Fruit fly (Drosophila melanogaster) whole organism, embryonic: ENCODE results near the gene Ret.

Experiments
- Aef1 ChIP-seq: fragments of 200-800 bp; sonication (Bioruptor generic); IDR thresholded peaks from 3 replicates; pipeline ENCODE4 v1.3.6; 2022; ENCODE audit warnings: missing biosample characterization, missing genetic modification characterization
- Atf3 ChIP-seq: fragments of 200-800 bp; sonication (Bioruptor generic); optimal IDR thresholded peaks from 3 replicates; lab custom pipeline; 2016; ENCODE audit warnings: missing biosample characterization, missing genetic modification characterization
- B-H2 ChIP-seq: fragments of 200-800 bp; sonication (Bioruptor generic); optimal IDR thresholded peaks from 2 replicates; lab custom pipeline; 2018; ENCODE audit warnings: missing biosample characterization, mild to moderate bottlenecking, missing genetic modification characterization
- Bgb ChIP-seq: fragments of 200-800 bp; sonication (Bioruptor generic); IDR thresholded peaks from 2 replicates; pipeline ENCODE4 v1.3.6; 2022; ENCODE audit warnings: missing biosample characterization, missing genetic modification characterization; ENCODE audit not compliant: partially characterized antibody
- CG11696 ChIP-seq: fragments of 200-800 bp; sonication (Bioruptor generic); IDR thresholded peaks from 2 replicates; pipeline ENCODE4 v1.3.6; 2022; ENCODE audit warnings: missing biosample characterization, missing genetic modification characterization
- CG12071 ChIP-seq: fragments of 200-800 bp; sonication (Bioruptor generic); optimal IDR thresholded peaks from 3 replicates; lab custom pipeline; 2018; ENCODE audit warnings: missing biosample characterization, mild to moderate bottlenecking, missing genetic modification characterization
- CG13296 ChIP-seq: fragments of 200-800 bp; sonication (Bioruptor generic); optimal IDR thresholded peaks from 3 replicates; lab custom pipeline; 2018; ENCODE audit warnings: missing biosample characterization, mild to moderate bottlenecking, missing genetic modification characterization
- CG14014 ChIP-seq: fragments of 200-800 bp; sonication (Bioruptor generic); IDR thresholded peaks from 2 replicates; pipeline ENCODE4 v1.3.6; 2022; ENCODE audit warnings: missing biosample characterization, missing genetic modification characterization
- CG14667 ChIP-seq: fragments of 200-800 bp; sonication (Bioruptor generic); IDR thresholded peaks from 2 replicates; pipeline ENCODE4 v1.3.6; 2022; ENCODE audit warnings: missing biosample characterization, missing genetic modification characterization
- CG1602 ChIP-seq: fragments of 200-800 bp; sonication (Bioruptor generic); optimal IDR thresholded peaks from 3 replicates; lab custom pipeline; 2016; ENCODE audit warnings: missing biosample characterization, missing genetic modification characterization
- CG16815 ChIP-seq: fragments of 200-800 bp; sonication (Bioruptor generic); optimal IDR thresholded peaks from 3 replicates; lab custom pipeline; 2017; ENCODE audit warnings: missing biosample characterization, mild to moderate bottlenecking, missing genetic modification characterization
- CG17359 ChIP-seq: fragments of 200-800 bp; sonication (Bioruptor generic); optimal IDR thresholded peaks from 3 replicates; lab custom pipeline; 2018; ENCODE audit warnings: missing biosample characterization, mild to moderate bottlenecking, missing genetic modification characterization, moderate library complexity
- CG18476 ChIP-seq: fragments of 200-800 bp; sonication (Bioruptor generic); optimal IDR thresholded peaks from 2 replicates; lab custom pipeline; 2016; ENCODE audit warnings: missing biosample characterization, mild to moderate bottlenecking, missing genetic modification characterization
- CG18764 ChIP-seq: fragments of 200-800 bp; sonication (Bioruptor generic); optimal IDR thresholded peaks from 3 replicates; lab custom pipeline; 2016; ENCODE audit warnings: missing biosample characterization, missing genetic modification characterization
- CG2129 ChIP-seq: fragments of 200-800 bp; sonication (Bioruptor generic); IDR thresholded peaks from 2 replicates; pipeline ENCODE4 v1.3.6; 2022; ENCODE audit warnings: missing biosample characterization, missing genetic modification characterization; ENCODE audit not compliant: partially characterized antibody
- CG2712 ChIP-seq: fragments of 200-800 bp; optimal IDR thresholded peaks from 3 replicates; lab custom pipeline; 2019; ENCODE audit warnings: missing biosample characterization, mild to moderate bottlenecking, missing genetic modification characterization, moderate library complexity
- CG30020 ChIP-seq: fragments of 200-800 bp; optimal IDR thresholded peaks from 2 replicates; lab custom pipeline; 2019; ENCODE audit warnings: missing biosample characterization, mild to moderate bottlenecking, missing genetic modification characterization, moderate library complexity
- CG4820 ChIP-seq: fragments of 200-800 bp; sonication (Bioruptor generic); optimal IDR thresholded peaks from 3 replicates; lab custom pipeline; 2016; ENCODE audit warnings: missing biosample characterization, missing genetic modification characterization
- CG7556 ChIP-seq: fragments of 200-800 bp; sonication (Bioruptor generic); optimal IDR thresholded peaks from 2 replicates; lab custom pipeline; 2017; ENCODE audit warnings: missing biosample characterization, mild to moderate bottlenecking, missing genetic modification characterization
- CG7963 ChIP-seq: fragments of 200-800 bp; sonication (Bioruptor generic); IDR thresholded peaks from 3 replicates; pipeline ENCODE4 v1.3.6; 2022; ENCODE audit warnings: missing biosample characterization, missing genetic modification characterization; ENCODE audit not compliant: partially characterized antibody
- CG8478 ChIP-seq: fragments of >200 bp; optimal IDR thresholded peaks from 2 replicates; lab custom pipeline; 2018
- E2f2 ChIP-seq: fragments of 200-800 bp; sonication (Bioruptor generic); IDR thresholded peaks from 2 replicates; pipeline ENCODE4 v1.3.6; 2022; ENCODE audit warnings: missing biosample characterization, missing genetic modification characterization
- Ets97D ChIP-seq: fragments of 200-800 bp; sonication (Bioruptor generic); optimal IDR thresholded peaks from 3 replicates; lab custom pipeline; 2016; ENCODE audit warnings: missing biosample characterization, missing genetic modification characterization
- Fer1 ChIP-seq: fragments of 200-800 bp; sonication (Bioruptor generic); optimal IDR thresholded peaks from 2 replicates; lab custom pipeline; 2017; ENCODE audit warnings: missing biosample characterization, mild to moderate bottlenecking, missing genetic modification characterization
- Hr3 ChIP-seq: fragments of 200-800 bp; sonication (Bioruptor generic); optimal IDR thresholded peaks from 3 replicates; lab custom pipeline; 2016; ENCODE audit warnings: missing biosample characterization, missing genetic modification characterization
- Max ChIP-seq: fragments of 200-800 bp; sonication (Bioruptor generic); optimal IDR thresholded peaks from 2 replicates; lab custom pipeline; 2016; ENCODE audit warnings: missing biosample characterization, mild to moderate bottlenecking, missing genetic modification characterization
- Meics ChIP-seq: fragments of 200-800 bp; sonication (Bioruptor generic); optimal IDR thresholded peaks from 2 replicates; lab custom pipeline; 2017; ENCODE audit warnings: missing biosample characterization, mild to moderate bottlenecking, missing genetic modification characterization
- Mrtf ChIP-seq: fragments of 200-800 bp; sonication (Bioruptor generic); IDR thresholded peaks from 3 replicates; pipeline ENCODE4 v1.3.6; 2022; ENCODE audit warnings: missing biosample characterization, missing genetic modification characterization
- Nf-YC ChIP-seq: fragments of 200-800 bp; optimal IDR thresholded peaks from 3 replicates; lab custom pipeline; 2019; ENCODE audit warnings: missing biosample characterization, mild to moderate bottlenecking, missing genetic modification characterization, moderate library complexity
- ap ChIP-seq: fragments of 200-800 bp; sonication (Bioruptor generic); IDR thresholded peaks from 2 replicates; pipeline ENCODE4 v1.3.6; 2022; ENCODE audit warnings: missing biosample characterization, missing genetic modification characterization
- bigmax ChIP-seq: fragments of 200-800 bp; sonication (Bioruptor generic); optimal IDR thresholded peaks from 2 replicates; lab custom pipeline; 2018; ENCODE audit warnings: missing biosample characterization, mild to moderate bottlenecking, missing genetic modification characterization
- cato ChIP-seq: fragments of 200-800 bp; sonication (Bioruptor generic); optimal IDR thresholded peaks from 2 replicates; lab custom pipeline; 2016; ENCODE audit warnings: missing biosample characterization, missing genetic modification characterization, borderline replicate concordance
- chif ChIP-seq, 2 experiments: fragments of 200-800 bp; sonication (Bioruptor generic); optimal IDR thresholded peaks; 3 replicates each; lab custom pipeline; 2016; ENCODE audit warnings: missing biosample characterization in 2 of 2, missing genetic modification characterization in 2 of 2
- chn ChIP-seq: fragments of 200-800 bp; sonication (Bioruptor generic); optimal IDR thresholded peaks from 2 replicates; lab custom pipeline; 2016; ENCODE audit warnings: missing biosample characterization, missing genetic modification characterization
- crp ChIP-seq, 2 experiments: fragments of 200-800 bp; sonication (Bioruptor generic); optimal IDR thresholded peaks; 2 replicates in 1 of 2; 3 replicates in 1 of 2; lab custom pipeline; 2017; ENCODE audit warnings: missing biosample characterization in 2 of 2, missing genetic modification characterization in 2 of 2, mild to moderate bottlenecking in 1 of 2, moderate library complexity in 1 of 2
- esg ChIP-seq: fragments of 200-800 bp; sonication (Bioruptor generic); conservative IDR thresholded peaks from 2 replicates; pipeline ENCODE4 v1.3.6; 2022; ENCODE audit warnings: missing biosample characterization, missing genetic modification characterization
- eve ChIP-seq, 2 experiments: fragments of >200 bp; optimal IDR thresholded peaks; 2 replicates each; lab custom pipeline; 2017; ENCODE audit warnings: missing biosample characterization in 2 of 2, missing genetic modification characterization in 2 of 2
- fd102C ChIP-seq: fragments of 200-800 bp; sonication (Bioruptor generic); optimal IDR thresholded peaks from 2 replicates; lab custom pipeline; 2018; ENCODE audit warnings: missing biosample characterization, mild to moderate bottlenecking, missing genetic modification characterization, moderate library complexity
- gsb ChIP-seq: fragments of 200-800 bp; sonication (Bioruptor generic); IDR thresholded peaks from 2 replicates; pipeline ENCODE4 v1.3.6; 2022; ENCODE audit warnings: missing biosample characterization, missing genetic modification characterization
- jing ChIP-seq: fragments of 200-800 bp; sonication (Bioruptor generic); optimal IDR thresholded peaks from 2 replicates; lab custom pipeline; 2018; ENCODE audit warnings: missing biosample characterization, mild to moderate bottlenecking, missing genetic modification characterization
- nerfin-2 ChIP-seq: fragments of 200-800 bp; sonication (Bioruptor generic); IDR thresholded peaks from 2 replicates; pipeline ENCODE4 v1.3.6; 2022; ENCODE audit warnings: missing biosample characterization, missing genetic modification characterization; ENCODE audit not compliant: partially characterized antibody
- otp ChIP-seq: fragments of 200-800 bp; sonication (Bioruptor generic); IDR thresholded peaks from 3 replicates; pipeline ENCODE4, ENCODE4 v1.3.6; 2022; ENCODE audit warnings: missing biosample characterization, missing genetic modification characterization
- pb ChIP-seq: fragments of 200-800 bp; sonication (Bioruptor generic); optimal IDR thresholded peaks from 3 replicates; lab custom pipeline; 2016; ENCODE audit warnings: missing biosample characterization, missing genetic modification characterization
- peb ChIP-seq: fragments of 200-800 bp; sonication (Bioruptor generic); IDR thresholded peaks from 2 replicates; pipeline ENCODE4 v1.3.6; 2022; ENCODE audit warnings: missing biosample characterization, missing genetic modification characterization
- pho ChIP-seq: fragments of 200-800 bp; sonication (Bioruptor generic); optimal IDR thresholded peaks from 2 replicates; lab custom pipeline; 2016; ENCODE audit warnings: missing biosample characterization, missing genetic modification characterization
- ro ChIP-seq: fragments of 200-800 bp; sonication (Bioruptor generic); IDR thresholded peaks from 2 replicates; pipeline ENCODE4 v1.3.6; 2022; ENCODE audit warnings: missing biosample characterization, missing genetic modification characterization
- slp2 ChIP-seq: fragments of 200-800 bp; sonication (Bioruptor generic); optimal IDR thresholded peaks from 2 replicates; lab custom pipeline; 2016; ENCODE audit warnings: missing biosample characterization, missing genetic modification characterization
- tap ChIP-seq: fragments of 200-800 bp; optimal IDR thresholded peaks from 3 replicates; lab custom pipeline; 2019; ENCODE audit warnings: missing biosample characterization, mild to moderate bottlenecking, missing genetic modification characterization, moderate library complexity
- vfl ChIP-seq: fragments of 200-800 bp; sonication (Bioruptor generic); optimal IDR thresholded peaks from 2 replicates; lab custom pipeline; 2016; ENCODE audit warnings: missing biosample characterization, missing genetic modification characterization

Ret gene

dm6 chr2L:21156156-21157040, 42.2 kb downstream of the Ret start, which contains the start of the genes Mpp6 and E2f2 (continued):
- TF ChIP-seq CG17359 (peak; percentile 4), chn (GFP tag; lab: Kevin White, UChicago) (no peak), CG2129 (GFP tag; lab: Robert Waterston, UW) (peak; percentile 65), Hr3 (GFP tag; lab: Kevin White, UChicago) (peak; percentile 20), bigmax (GFP tag; lab: Kevin White, UChicago) (no peak), CG13296 (GFP tag; lab: Kevin White, UChicago) (peak; percentile 4), ap (no peak), Meics (GFP tag; lab: Kevin White, UChicago) (peak; percentile 11), CG16815 (no peak), slp2 (peak; percentile 0), CG12071 (GFP tag; lab: Kevin White, UChicago) (no peak), Mrtf (GFP tag; lab: Robert Waterston, UW) (no peak), CG14014 (0 out of 2 replicates have a peak, but pooled peaks have one; percentile 9), gsb (no peak), fd102C (GFP tag; lab: Kevin White, UChicago) (no peak), jing (no peak), CG18476 (GFP tag; lab: Kevin White, UChicago) (no peak), CG7556 (GFP tag; lab: Kevin White, UChicago) (peak; percentile 33), CG14667 (no peak), vfl (GFP tag; lab: Kevin White, UChicago) (peak; percentile 4), CG18764 (GFP tag; lab: Kevin White, UChicago) (no peak), CG7963 (GFP tag; lab: Robert Waterston, UW) (peak; percentile 88), crp (GFP tag; optimal IDR thresholded peaks at IDR 0.05; lab: Kevin White, UChicago) (peak in 1 of 2 experiments; percentile 24), Ets97D (peak; percentile 58), E2f2 (GFP tag; lab: Robert Waterston, UW) (peak; percentile 93), Nf-YC (no peak), nerfin-2 (GFP tag; lab: Robert Waterston, UW) (peak; percentile 71), Fer1 (peak; percentile 21), peb (no peak), CG4820 (GFP tag; lab: Kevin White, UChicago) (no peak), cato (GFP tag; lab: Kevin White, UChicago) (no peak), Bgb (GFP tag; lab: Robert Waterston, UW) (peak; percentile 89), Max (GFP tag; lab: Kevin White, UChicago) (peak; percentile 32), tap (tag; lab: Kevin White, UChicago) (no peak), pb (GFP tag; lab: Kevin White, UChicago) (no peak), B-H2 (GFP tag; lab: Kevin White, UChicago) (peak; percentile 61), CG2712 (tag; lab: Kevin White, UChicago) (peak; percentile 13), CG8478 (lab: Kevin White, UChicago) (no peak), otp (GFP tag; lab: Robert Waterston, UW) (no peak), CG11696 (GFP tag; lab: Robert Waterston, UW) (no peak), pho (GFP tag; lab: Kevin White, UChicago) (peak; percentile 41), Atf3 (no peak), CG1602 (GFP tag; lab: Kevin White, UChicago) (peak; percentile 23), CG30020 (tag; lab: Kevin White, UChicago) (peak; percentile 29), esg (no peak), Aef1 (GFP tag; lab: Robert Waterston, UW) (peak; percentile 25; the same call in 1 of the 3 replicates), eve (GFP tag; optimal IDR thresholded peaks at IDR 0.05; lab: Kevin White, UChicago) (no peak), chif (GFP tag; optimal IDR thresholded peaks at IDR 0.05; lab: Kevin White, UChicago) (no peak), ro (GFP tag; lab: Robert Waterston, UW) (no peak)
